Worm (Caenorhabditis elegans) whole organism, L3 larva: ENCODE data around the gene pals-24.

ENCODE experiments used
- ZK546.5 ChIP-seq: sonication (generic microtip); optimal IDR thresholded peaks from 2 replicates; lab custom pipeline; 2017; ENCODE audit warnings: missing biosample characterization, missing genetic modification characterization
- elt-3 ChIP-seq, 3 experiments: fragments of 150-350 bp in 1 of 3; sonication (generic microtip) in 2 of 3; optimal IDR thresholded peaks; 2 replicates in 2 of 3; 4 replicates in 1 of 3; lab custom pipeline; 2014 to 2017; ENCODE audit warnings: missing biosample characterization in 3 of 3, missing genetic modification characterization in 3 of 3
- lin-15B ChIP-seq: fragments of 150-350 bp; optimal IDR thresholded peaks from 2 replicates; lab custom pipeline; 2014; ENCODE audit warnings: missing biosample characterization, missing genetic modification characterization
- nfya-1 ChIP-seq: sonication (generic microtip); optimal IDR thresholded peaks from 2 replicates; lab custom pipeline; 2017; ENCODE audit warnings: missing genetic modification characterization, mild to moderate bottlenecking, missing compliant biosample characterization, antibody characterized with exemption, moderate library complexity; ENCODE audit not compliant: insufficient read depth
- nhr-28 ChIP-seq: fragments of 150-350 bp; optimal IDR thresholded peaks from 2 replicates; lab custom pipeline; 2014; ENCODE audit warnings: missing biosample characterization, missing genetic modification characterization
- pqm-1 ChIP-seq: fragments of 150-350 bp; optimal IDR thresholded peaks from 2 replicates; lab custom pipeline; 2017; ENCODE audit warnings: missing biosample characterization, missing genetic modification characterization, inconsistent platforms
- skn-1 ChIP-seq: fragments of 150-350 bp; optimal IDR thresholded peaks from 2 replicates; lab custom pipeline; 2014; ENCODE audit warnings: missing biosample characterization, missing genetic modification characterization
- tbx-2 ChIP-seq: sonication (generic microtip); optimal IDR thresholded peaks from 2 replicates; lab custom pipeline; 2016; ENCODE audit warnings: mild to moderate bottlenecking, missing genetic modification characterization, missing compliant biosample characterization
- unc-62 ChIP-seq: fragments of 150-350 bp; sonication (generic microtip); optimal IDR thresholded peaks from 4 replicates; lab custom pipeline; 2014; ENCODE audit warnings: missing biosample characterization, missing genetic modification reagents, missing genetic modification characterization

DNA sequence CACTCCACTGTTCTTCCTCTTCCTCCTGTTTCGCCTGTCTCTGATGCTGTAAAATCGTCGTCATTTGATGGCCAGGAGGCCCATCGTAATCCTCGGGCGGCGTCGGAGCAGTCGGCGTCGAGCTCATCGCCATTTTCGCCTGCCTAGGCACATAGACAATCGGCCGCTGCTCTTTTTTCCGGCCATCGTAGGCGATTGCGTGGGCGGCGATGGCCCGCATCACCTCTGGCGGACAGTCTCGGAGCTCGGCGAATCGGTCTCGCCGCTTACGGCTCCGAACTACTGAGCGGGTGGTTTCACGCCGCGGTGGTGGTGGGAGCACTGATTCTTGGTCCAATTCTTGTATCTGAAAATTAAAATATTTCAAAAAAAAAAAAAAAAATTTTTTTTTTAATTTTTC is 48.2 kb upstream of the pals-24 start:
- TF ChIP-seq unc-62 (GFP tag; lab: Kevin White, UChicago) (no peak), nfya-1 (tag; lab: Kevin White, UChicago) (no peak), skn-1 (tag; lab: Kevin White, UChicago) (no peak), pqm-1 (tag; lab: Kevin White, UChicago) (no peak), ZK546.5 (tag; lab: Kevin White, UChicago) (no peak), lin-15B (tag; lab: Kevin White, UChicago) (no peak), nhr-28 (tag; lab: Kevin White, UChicago) (no peak), tbx-2 (no peak), elt-3 (tag; optimal IDR thresholded peaks at IDR 0.05; lab: Kevin White, UChicago) (no peak)
